Worm (Caenorhabditis elegans): ENCODE data around the gene Y55F3C.9.

Gene Y55F3C.9

DNA sequence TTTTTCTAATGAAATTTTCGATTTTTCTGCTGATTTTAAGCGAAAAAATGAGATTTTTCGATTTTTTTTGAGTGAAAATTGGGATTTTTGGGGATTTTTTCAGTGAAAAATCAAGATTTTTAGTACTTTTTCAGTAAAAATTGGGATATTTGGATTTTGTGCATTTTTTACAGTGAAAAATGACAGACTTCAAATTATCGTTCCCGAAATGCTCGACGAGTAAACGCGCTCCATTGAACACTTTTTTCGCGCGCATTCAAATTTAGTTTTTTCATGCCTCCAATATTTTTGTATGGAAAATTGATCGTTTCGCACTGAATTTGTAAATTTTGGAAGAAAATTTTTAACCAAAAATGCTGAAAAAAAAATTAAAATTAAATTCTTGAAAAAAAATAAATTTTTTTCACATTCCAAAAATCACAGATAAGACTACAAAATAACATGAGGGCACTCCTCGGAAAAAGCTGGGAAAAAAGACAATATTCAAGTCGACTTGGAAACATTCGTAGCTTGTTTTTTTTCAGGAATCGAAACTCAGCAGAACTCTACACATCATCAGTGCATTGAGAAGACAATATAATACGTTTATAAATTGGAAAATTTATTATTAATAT lies 42.0 kb upstream of the Y55F3C.9 start:
- peak; percentile 28; the same call in 1 of the 2 replicates for TF ChIP-seq D2030.7 (GFP tag; IDR thresholded peaks at IDR 0.05)
- TF ChIP-seq mcd-1 (GFP tag; IDR thresholded peaks at IDR 0.05) = peak; percentile 85

- TF ChIP-seq aptf-2 (GFP tag; conservative IDR thresholded peaks at IDR 0.05) (no peak), snpc-1.1 (tag; optimal IDR thresholded peaks at IDR 0.05; ENCODE audit: insufficient read depth) (no peak), nfya-2 (GFP tag; IDR thresholded peaks at IDR 0.05) (no peak), ztf-6 (GFP tag; IDR thresholded peaks at IDR 0.05) (no peak)
These were observed 40.3 kb upstream of the Y55F3C.9 start, which contains the start of gene F56B3.2 for ce11 chrIV:768312-768711. Gene F56B3.2 (minus strand): TSS chrIV:768584.

ce11 chrIV:763377-764063 lies 35.5 kb upstream of the Y55F3C.9 start, which contains the start of gene col-103:
Gene col-103 (minus strand): TSS chrIV:763678.
- TF ChIP-seq ztf-26 (tag; optimal IDR thresholded peaks at IDR 0.05) (no peak), lin-26 (GFP tag; IDR thresholded peaks at IDR 0.05) (no peak), Y95B8A.8 (GFP tag; IDR thresholded peaks at IDR 0.05) (no peak), K11D2.4 (GFP tag; IDR thresholded peaks at IDR 0.05) (no peak), B0261.1 (tag; optimal IDR thresholded peaks at IDR 0.05) (no peak), xnd-1 (tag; optimal IDR thresholded peaks at IDR 0.05) (no peak), ets-4 (GFP tag; optimal IDR thresholded peaks at IDR 0.05) (no peak), F49E8.2 (tag; optimal IDR thresholded peaks at IDR 0.05; ENCODE audit: insufficient read depth) (no peak), ceh-91 (GFP tag; IDR thresholded peaks at IDR 0.05) (no peak), efl-1 (GFP tag; optimal IDR thresholded peaks at IDR 0.05) (no peak), lsl-1 (GFP tag; optimal IDR thresholded peaks at IDR 0.05) (no peak), rec-8 (tag; optimal IDR thresholded peaks at IDR 0.05) (no peak), Y53G8AR.9 (GFP tag; conservative IDR thresholded peaks at IDR 0.05) (0 out of 2 replicates have a peak, but pooled peaks have one; percentile 16), F57C9.4 (tag; optimal IDR thresholded peaks at IDR 0.05) (no peak), athp-1 (tag; optimal IDR thresholded peaks at IDR 0.05) (no peak), ama-1 (optimal IDR thresholded peaks at IDR 0.05) (peak; percentile 91), ama-1 (GFP tag; optimal IDR thresholded peaks at IDR 0.05) (no peak), Y56A3A.18 (GFP tag; IDR thresholded peaks at IDR 0.05) (no peak), ccch-3 (GFP tag; optimal IDR thresholded peaks at IDR 0.05) (no peak), ceh-40 (GFP tag; IDR thresholded peaks at IDR 0.05) (no peak), F37B4.10 (GFP tag; IDR thresholded peaks at IDR 0.05) (no peak), die-1 (tag; optimal IDR thresholded peaks at IDR 0.05) (no peak), madf-10 (tag; optimal IDR thresholded peaks at IDR 0.05) (no peak), hmg-1.2 (GFP tag; IDR thresholded peaks at IDR 0.05) (peak; percentile 43), cebp-2 (GFP tag; IDR thresholded peaks at IDR 0.05) (no peak), lin-40 (tag; optimal IDR thresholded peaks at IDR 0.05) (peak; percentile 39), gei-17 (GFP tag; optimal IDR thresholded peaks at IDR 0.05) (no peak), zfh-2 (GFP tag; conservative IDR thresholded peaks at IDR 0.05) (no peak), F22D6.2 (tag; optimal IDR thresholded peaks at IDR 0.05) (no peak), attf-3 (GFP tag; conservative IDR thresholded peaks at IDR 0.05) (no peak), F10E7.11 (tag; optimal IDR thresholded peaks at IDR 0.05) (no peak), let-526 (GFP tag; IDR thresholded peaks at IDR 0.05) (no peak), nhr-179 (tag; optimal IDR thresholded peaks at IDR 0.05) (no peak), ztf-3 (GFP tag; optimal IDR thresholded peaks at IDR 0.05) (no peak), mxl-1 (tag; optimal IDR thresholded peaks at IDR 0.05) (no peak)

All from whole organism, young adult.